Fruit fly (Drosophila melanogaster): ENCODE measurements around the gene dsh.

- no peak for TF ChIP-seq CTCF (optimal IDR thresholded peaks at IDR 0.05)
- no peak for TF ChIP-seq CG8478 (optimal IDR thresholded peaks at IDR 0.05)
These were observed 13.5 kb upstream of the dsh start for dm6 chrX:11342168-11342567.

Data from S2 (cell line).